Fruit fly (Drosophila melanogaster) whole organism, wandering third instar larva: ENCODE measurements around the gene CG17154.

Experiments
- Abd-B ChIP-seq: fragments of >200 bp; optimal IDR thresholded peaks from 2 replicates; lab custom pipeline; 2017; ENCODE audit warnings: missing biosample characterization, missing genetic modification characterization
- CG32264 ChIP-seq: fragments of 200-800 bp; sonication (Bioruptor generic); optimal IDR thresholded peaks from 2 replicates; lab custom pipeline; 2016; ENCODE audit warnings: missing biosample characterization, missing genetic modification characterization
- CG9705 ChIP-seq: fragments of 200-800 bp; sonication (Bioruptor generic); optimal IDR thresholded peaks from 2 replicates; lab custom pipeline; 2018; ENCODE audit warnings: missing biosample characterization, mild to moderate bottlenecking, missing genetic modification characterization
- CrebA ChIP-seq: fragments of 200-800 bp; sonication (Bioruptor generic); optimal IDR thresholded peaks from 2 replicates; lab custom pipeline; 2016; ENCODE audit warnings: missing biosample characterization, mild to moderate bottlenecking, missing genetic modification characterization, borderline replicate concordance
- Dfd ChIP-seq: fragments of >200 bp; optimal IDR thresholded peaks from 2 replicates; lab custom pipeline; 2017; ENCODE audit warnings: missing biosample characterization, missing genetic modification characterization
- Dif ChIP-seq: fragments of 200-275, 200-300 bp; sonication (Bioruptor generic); optimal IDR thresholded peaks from 2 replicates; lab custom pipeline; 2018; ENCODE audit warnings: missing biosample characterization, missing genetic modification characterization; ENCODE audit not compliant: partially characterized antibody
- GATAd ChIP-seq: sonication (Bioruptor generic); optimal IDR thresholded peaks from 2 replicates; lab custom pipeline; 2016; ENCODE audit warnings: missing biosample characterization, missing genetic modification characterization
- HLH106 ChIP-seq: fragments of 200-800 bp; optimal IDR thresholded peaks from 3 replicates; lab custom pipeline; 2019; ENCODE audit warnings: missing biosample characterization, mild to moderate bottlenecking, missing genetic modification characterization, moderate library complexity
- Hnf4 ChIP-seq: fragments of 200-800 bp; sonication (Bioruptor generic); optimal IDR thresholded peaks from 2 replicates; lab custom pipeline; 2016; ENCODE audit warnings: missing biosample characterization, mild to moderate bottlenecking, missing genetic modification characterization
- Hr78 ChIP-seq: fragments of >200 bp; optimal IDR thresholded peaks from 2 replicates; lab custom pipeline; 2017; ENCODE audit warnings: missing biosample characterization, missing genetic modification characterization
- Hr83 ChIP-seq: fragments of 200-300 bp; sonication (Bioruptor generic); optimal IDR thresholded peaks from 2 replicates; lab custom pipeline; 2016; ENCODE audit warnings: missing biosample characterization, mild to moderate bottlenecking, missing genetic modification characterization, moderate library complexity; ENCODE audit not compliant: poor library complexity, severe bottlenecking
- Jra ChIP-seq: sonication (Bioruptor generic); optimal IDR thresholded peaks from 2 replicates; lab custom pipeline; 2016; ENCODE audit warnings: missing biosample characterization, missing genetic modification characterization
- Mio ChIP-seq: sonication (Bioruptor generic); optimal IDR thresholded peaks from 2 replicates; lab custom pipeline; 2016; ENCODE audit warnings: missing biosample characterization, missing genetic modification characterization
- Myc ChIP-seq: fragments of >200 bp; optimal IDR thresholded peaks from 2 replicates; lab custom pipeline; 2017
- N ChIP-seq: fragments of >200 bp; optimal IDR thresholded peaks from 2 replicates; lab custom pipeline; 2018; ENCODE audit warnings: missing biosample characterization, missing external identifiers, missing genetic modification characterization
- OdsH ChIP-seq: fragments of 200-800 bp; sonication (Bioruptor generic); optimal IDR thresholded peaks from 2 replicates; lab custom pipeline; 2016; ENCODE audit warnings: missing biosample characterization, mild to moderate bottlenecking, missing genetic modification characterization
- Rel ChIP-seq, 2 experiments: fragments of 200-800 bp; sonication (Bioruptor generic) in 1 of 2; optimal IDR thresholded peaks; 2 replicates in 1 of 2; 3 replicates in 1 of 2; lab custom pipeline; 2016 to 2019; ENCODE audit warnings: mild to moderate bottlenecking in 2 of 2, missing biosample characterization in 2 of 2, missing genetic modification characterization in 2 of 2, moderate library complexity in 1 of 2
- Sp1 ChIP-seq: fragments of 200-800 bp; sonication (Bioruptor generic); optimal IDR thresholded peaks from 3 replicates; lab custom pipeline; 2019; ENCODE audit warnings: missing biosample characterization, mild to moderate bottlenecking, missing genetic modification characterization, moderate library complexity
- Vsx2 ChIP-seq: fragments of 200-300, 225-300 bp; sonication (Bioruptor generic); optimal IDR thresholded peaks from 2 replicates; lab custom pipeline; 2018; ENCODE audit warnings: missing biosample characterization, missing genetic modification characterization; ENCODE audit not compliant: partially characterized antibody
- br ChIP-seq: fragments of 200-800 bp; sonication (Bioruptor generic); optimal IDR thresholded peaks from 2 replicates; lab custom pipeline; 2016; ENCODE audit warnings: missing biosample characterization, missing genetic modification characterization
- brk ChIP-seq: fragments of 200-800 bp; sonication (Bioruptor generic); optimal IDR thresholded peaks from 2 replicates; lab custom pipeline; 2016; ENCODE audit warnings: missing biosample characterization, mild to moderate bottlenecking, missing genetic modification characterization
- dl ChIP-seq, 2 experiments: fragments of 175-275, 200-275 bp in 1 of 2; fragments of 200-275 bp in 1 of 2; sonication (Bioruptor generic); optimal IDR thresholded peaks; lab custom pipeline; 2018; ENCODE audit warnings: mild to moderate bottlenecking in 2 of 2, missing biosample characterization in 2 of 2, missing genetic modification characterization in 2 of 2, moderate library complexity in 2 of 2; ENCODE audit not compliant: partially characterized antibody in 2 of 2, insufficient read depth in 1 of 2
- dmrt93B ChIP-seq: fragments of 200-800 bp; sonication (Bioruptor generic); optimal IDR thresholded peaks from 2 replicates; lab custom pipeline; 2018; ENCODE audit warnings: missing biosample characterization, mild to moderate bottlenecking, missing genetic modification characterization
- dsf ChIP-seq: sonication (Bioruptor generic); optimal IDR thresholded peaks from 2 replicates; lab custom pipeline; 2016; ENCODE audit warnings: missing biosample characterization, missing genetic modification characterization, borderline replicate concordance
- ey ChIP-seq: fragments of 200-800 bp; sonication (Bioruptor generic); optimal IDR thresholded peaks from 2 replicates; lab custom pipeline; 2016; ENCODE audit warnings: missing biosample characterization, missing genetic modification characterization
- foxo ChIP-seq, 2 experiments: fragments of 200-800 bp; sonication (Bioruptor generic); optimal IDR thresholded peaks; 2 replicates in 1 of 2; 3 replicates in 1 of 2; lab custom pipeline; 2016 to 2017; ENCODE audit warnings: missing biosample characterization in 2 of 2, missing genetic modification characterization in 2 of 2
- fru ChIP-seq: fragments of 200-800 bp; sonication (Bioruptor generic); optimal IDR thresholded peaks from 3 replicates; lab custom pipeline; 2016; ENCODE audit warnings: missing biosample characterization, mild to moderate bottlenecking, missing genetic modification characterization
- h ChIP-seq: fragments of 200-800 bp; sonication (Bioruptor generic); optimal IDR thresholded peaks from 3 replicates; lab custom pipeline; 2016; ENCODE audit warnings: missing biosample characterization, mild to moderate bottlenecking, missing genetic modification characterization
- jim ChIP-seq: fragments of 175-275, 200-325 bp; sonication (Bioruptor generic); optimal IDR thresholded peaks from 2 replicates; lab custom pipeline; 2016; ENCODE audit warnings: missing biosample characterization, mild to moderate bottlenecking, missing genetic modification characterization
- lola ChIP-seq: fragments of >200 bp; optimal IDR thresholded peaks from 2 replicates; lab custom pipeline; 2017; ENCODE audit warnings: missing biosample characterization, missing genetic modification characterization
- pan ChIP-seq: fragments of >200 bp; optimal IDR thresholded peaks from 2 replicates; lab custom pipeline; 2017
- psq ChIP-seq: fragments of 200-800 bp; sonication (Bioruptor generic); optimal IDR thresholded peaks from 3 replicates; lab custom pipeline; 2017; ENCODE audit warnings: missing biosample characterization, mild to moderate bottlenecking, missing genetic modification characterization, moderate library complexity
- rgr ChIP-seq: fragments of 200-800 bp; sonication (Bioruptor generic); optimal IDR thresholded peaks from 3 replicates; lab custom pipeline; 2016; ENCODE audit warnings: missing biosample characterization, mild to moderate bottlenecking, missing genetic modification characterization
- sage ChIP-seq: fragments of 200-800 bp; sonication (Bioruptor generic); optimal IDR thresholded peaks from 2 replicates; lab custom pipeline; 2016; ENCODE audit warnings: missing biosample characterization, mild to moderate bottlenecking, missing genetic modification characterization
- sv ChIP-seq: fragments of 200-800 bp; sonication (Bioruptor generic); optimal IDR thresholded peaks from 3 replicates; lab custom pipeline; 2016; ENCODE audit warnings: missing biosample characterization, missing genetic modification characterization
- tai ChIP-seq: sonication (Bioruptor generic); optimal IDR thresholded peaks from 2 replicates; lab custom pipeline; 2016; ENCODE audit warnings: missing biosample characterization, missing genetic modification characterization
- usp ChIP-seq: fragments of >200 bp; optimal IDR thresholded peaks from 2 replicates; lab custom pipeline; 2017; ENCODE audit warnings: missing biosample characterization, missing genetic modification characterization
- woc ChIP-seq: sonication (Bioruptor generic); optimal IDR thresholded peaks from 2 replicates; lab custom pipeline; 2016; ENCODE audit warnings: missing biosample characterization, mild to moderate bottlenecking, missing genetic modification characterization

The CG17154 gene

dm6 chr3L:12045443-12045842 lies 43.0 kb upstream of the CG17154 start:
- TF ChIP-seq rgr (GFP tag; lab: Kevin White, UChicago) = peak; percentile 1
- no peak for TF ChIP-seq sage (GFP tag; lab: Kevin White, UChicago)

- TF ChIP-seq sage (GFP tag; lab: Kevin White, UChicago) (no peak), h (GFP tag; lab: Kevin White, UChicago) (peak; percentile 10)
These were observed 38.7 kb upstream of the CG17154 start for dm6 chr3L:12049597-12050311.

dm6 chr3L:12050629-12051028 lies 37.8 kb upstream of the CG17154 start:
- TF ChIP-seq brk (GFP tag; lab: Kevin White, UChicago) = no peak
- no peak for TF ChIP-seq Jra (GFP tag; lab: Kevin White, UChicago)

dm6 chr3L:12053695-12054094 lies 34.7 kb upstream of the CG17154 start:
- peak; percentile 96 for TF ChIP-seq h (GFP tag; lab: Kevin White, UChicago)
- peak; percentile 68 for TF ChIP-seq sage (GFP tag; lab: Kevin White, UChicago)
- TF ChIP-seq OdsH = peak; percentile 90
- TF ChIP-seq pan (lab: Kevin White, UChicago) = no peak
- TF ChIP-seq sv (GFP tag; lab: Kevin White, UChicago) = no peak
- TF ChIP-seq GATAd (GFP tag; lab: Kevin White, UChicago) = no peak
- peak; percentile 92 for TF ChIP-seq rgr (GFP tag; lab: Kevin White, UChicago)
- TF ChIP-seq dmrt93B = peak; percentile 81
- peak; percentile 74 for TF ChIP-seq CrebA (GFP tag; lab: Kevin White, UChicago)
- no peak for TF ChIP-seq usp (GFP tag; lab: Kevin White, UChicago)
- no peak for TF ChIP-seq Myc
- TF ChIP-seq Rel (GFP tag; optimal IDR thresholded peaks at IDR 0.05; lab: Kevin White, UChicago) = peak; percentile 90
- peak; percentile 50 for TF ChIP-seq Rel (tag; optimal IDR thresholded peaks at IDR 0.05; lab: Kevin White, UChicago)
- TF ChIP-seq dsf (GFP tag; lab: Kevin White, UChicago) = peak; percentile 28
- TF ChIP-seq fru (GFP tag; lab: Kevin White, UChicago) = peak; percentile 95
- peak; percentile 87 for TF ChIP-seq psq (GFP tag; lab: Kevin White, UChicago)
- TF ChIP-seq HLH106 (tag; lab: Kevin White, UChicago) = peak; percentile 90
- TF ChIP-seq ey (GFP tag; lab: Kevin White, UChicago) = peak; percentile 91
- no peak for TF ChIP-seq Hr78 (GFP tag; lab: Kevin White, UChicago)
- no peak for TF ChIP-seq N (GFP tag; lab: Kevin White, UChicago)
- no peak for TF ChIP-seq lola (GFP tag; lab: Kevin White, UChicago)
- no peak for TF ChIP-seq jim
- TF ChIP-seq dl (GFP tag; optimal IDR thresholded peaks at IDR 0.05; lab: Kevin White, UChicago; ENCODE audit: insufficient read depth in 1 of 2, partially characterized antibody in 2 of 2) = no peak
- TF ChIP-seq woc (GFP tag; lab: Kevin White, UChicago) = peak; percentile 93
- peak; percentile 81 for TF ChIP-seq brk (GFP tag; lab: Kevin White, UChicago)
- TF ChIP-seq Sp1 (GFP tag; lab: Kevin White, UChicago) = peak; percentile 88
- no peak for TF ChIP-seq Dif (GFP tag; lab: Kevin White, UChicago)
- TF ChIP-seq Dfd (GFP tag; lab: Kevin White, UChicago) = no peak
- peak; percentile 93 for TF ChIP-seq Hnf4
- TF ChIP-seq Hr83 = peak; percentile 24
- no peak for TF ChIP-seq Abd-B
- peak; percentile 89 for TF ChIP-seq tai (GFP tag; lab: Kevin White, UChicago)
- TF ChIP-seq Mio = no peak
- TF ChIP-seq foxo (GFP tag; optimal IDR thresholded peaks at IDR 0.05; lab: Kevin White, UChicago) = peak; percentile 82 to 95
- TF ChIP-seq Jra (GFP tag; lab: Kevin White, UChicago) = peak; percentile 70
- TF ChIP-seq CG32264 (GFP tag; lab: Kevin White, UChicago) = peak; percentile 84
- peak; percentile 93 for TF ChIP-seq br (GFP tag; lab: Kevin White, UChicago)
- TF ChIP-seq Vsx2 (GFP tag; lab: Kevin White, UChicago) = no peak
- TF ChIP-seq CG9705 (GFP tag; lab: Kevin White, UChicago) = peak; percentile 82
